Fruit fly (Drosophila melanogaster) whole organism, prepupa: ENCODE data around the gene CG46309.
A peak's percentile ranks its signal among the peaks of the same experiment; 100 is the strongest.

ENCODE experiments used
- Blimp-1 ChIP-seq: fragments of 200-800 bp; sonication (Bioruptor generic); optimal IDR thresholded peaks from 3 replicates; lab custom pipeline; 2017; ENCODE audit warnings: missing biosample characterization, missing genetic modification characterization, mild to moderate bottlenecking, moderate library complexity, missing genetic modification reagents
- CG10631 ChIP-seq: fragments of 200-800 bp; sonication (Bioruptor generic); optimal IDR thresholded peaks from 2 replicates; lab custom pipeline; 2016; ENCODE audit warnings: missing biosample characterization, missing genetic modification characterization
- CG11294 ChIP-seq: fragments of 200-800 bp; sonication (Bioruptor generic); IDR thresholded peaks from 2 replicates; pipeline ENCODE4 v1.3.6; 2022; ENCODE audit warnings: missing biosample characterization, missing genetic modification characterization
- CG11762 ChIP-seq: fragments of 200-800 bp; sonication (Bioruptor generic); optimal IDR thresholded peaks from 3 replicates; lab custom pipeline; 2016; ENCODE audit warnings: missing biosample characterization, missing genetic modification characterization; ENCODE audit not compliant: insufficient read depth
- CG11902 ChIP-seq: fragments of 200-800 bp; sonication (Bioruptor generic); optimal IDR thresholded peaks from 3 replicates; lab custom pipeline; 2016; ENCODE audit warnings: missing biosample characterization, missing genetic modification characterization
- CG15336 ChIP-seq: fragments of 200-800 bp; sonication (Bioruptor generic); IDR thresholded peaks from 2 replicates; pipeline ENCODE4 v1.3.6; 2022; ENCODE audit warnings: missing biosample characterization, missing genetic modification characterization
- CG16779 ChIP-seq: fragments of 200-800 bp; sonication (Bioruptor generic); optimal IDR thresholded peaks from 3 replicates; lab custom pipeline; 2017; ENCODE audit warnings: missing biosample characterization, mild to moderate bottlenecking, missing genetic modification characterization
- CG3032 ChIP-seq: fragments of 200-800 bp; optimal IDR thresholded peaks from 2 replicates; lab custom pipeline; 2019; ENCODE audit warnings: missing biosample characterization, mild to moderate bottlenecking, missing genetic modification characterization, moderate library complexity
- CG31627 ChIP-seq: fragments of 200-800 bp; sonication (Bioruptor generic); optimal IDR thresholded peaks from 3 replicates; lab custom pipeline; 2016; ENCODE audit warnings: missing biosample characterization, missing genetic modification characterization
- CG32006 ChIP-seq: fragments of 200-800 bp; sonication (Bioruptor generic); optimal IDR thresholded peaks from 3 replicates; lab custom pipeline; 2017; ENCODE audit warnings: missing biosample characterization, mild to moderate bottlenecking, missing genetic modification characterization
- CG34406 ChIP-seq: fragments of 200-800 bp; sonication (Bioruptor generic); optimal IDR thresholded peaks from 3 replicates; lab custom pipeline; 2016; ENCODE audit warnings: missing biosample characterization, missing genetic modification characterization
- CG4318 ChIP-seq: fragments of 200-800 bp; sonication (Bioruptor generic); optimal IDR thresholded peaks from 3 replicates; lab custom pipeline; 2017; ENCODE audit warnings: missing biosample characterization, mild to moderate bottlenecking, missing genetic modification characterization
- CG6163 ChIP-seq: fragments of 200-800 bp; sonication (Bioruptor generic); IDR thresholded peaks from 3 replicates; pipeline ENCODE4 v1.3.6; 2022; ENCODE audit warnings: missing biosample characterization, missing genetic modification characterization
- CG6276 ChIP-seq: fragments of 200-800 bp; sonication (Bioruptor generic); optimal IDR thresholded peaks from 2 replicates; lab custom pipeline; 2017; ENCODE audit warnings: missing biosample characterization, mild to moderate bottlenecking, missing genetic modification characterization
- CG6792 ChIP-seq: fragments of 200-800 bp; sonication (Bioruptor generic); optimal IDR thresholded peaks from 3 replicates; lab custom pipeline; 2016; ENCODE audit warnings: missing biosample characterization, missing genetic modification characterization
- CG6854 ChIP-seq: fragments of 200-800 bp; sonication (Bioruptor generic); optimal IDR thresholded peaks from 2 replicates; lab custom pipeline; 2017; ENCODE audit warnings: missing biosample characterization, mild to moderate bottlenecking, missing genetic modification characterization
- CG8632 ChIP-seq: fragments of 200-800 bp; sonication (Bioruptor generic); optimal IDR thresholded peaks from 3 replicates; lab custom pipeline; 2016; ENCODE audit warnings: missing biosample characterization, missing genetic modification characterization
- CG9139 ChIP-seq: fragments of 200-800 bp; sonication (Bioruptor generic); optimal IDR thresholded peaks from 3 replicates; lab custom pipeline; 2017; ENCODE audit warnings: missing biosample characterization, mild to moderate bottlenecking, missing genetic modification characterization
- Eip75B ChIP-seq: fragments of 200-800 bp; sonication (Bioruptor generic); optimal IDR thresholded peaks from 3 replicates; lab custom pipeline; 2016; ENCODE audit warnings: missing biosample characterization, missing genetic modification characterization
- Eip78C ChIP-seq: fragments of 200-800 bp; sonication (Bioruptor generic); peaks from one replicate; lab custom pipeline; 2016; ENCODE audit warnings: missing biosample characterization, missing genetic modification characterization
- Eip93F ChIP-seq: fragments of 200-800 bp; sonication (Bioruptor generic); optimal IDR thresholded peaks from 2 replicates; lab custom pipeline; 2016; ENCODE audit warnings: missing biosample characterization, mild to moderate bottlenecking, missing genetic modification characterization
- Ets21C ChIP-seq: fragments of 200-800 bp; sonication (Bioruptor generic); optimal IDR thresholded peaks from 3 replicates; lab custom pipeline; 2016; ENCODE audit warnings: missing biosample characterization, missing genetic modification characterization
- Ets96B ChIP-seq: fragments of 200-800 bp; optimal IDR thresholded peaks from 2 replicates; lab custom pipeline; 2019; ENCODE audit warnings: missing biosample characterization, mild to moderate bottlenecking, missing genetic modification characterization, moderate library complexity
- Gug ChIP-seq: fragments of 200-800 bp; sonication (Bioruptor generic); IDR thresholded peaks from 2 replicates; pipeline ENCODE4 v1.3.6; 2022; ENCODE audit warnings: missing biosample characterization, missing genetic modification characterization
- Hr38 ChIP-seq: sonication (Bioruptor generic); optimal IDR thresholded peaks from 2 replicates; lab custom pipeline; 2016; ENCODE audit warnings: missing biosample characterization, missing genetic modification characterization
- Hr39 ChIP-seq: fragments of 200-800 bp; sonication (Bioruptor generic); optimal IDR thresholded peaks from 2 replicates; lab custom pipeline; 2016; ENCODE audit warnings: missing biosample characterization, missing genetic modification characterization
- Hr4 ChIP-seq: fragments of 200-800 bp; sonication (Bioruptor generic); optimal IDR thresholded peaks from 3 replicates; lab custom pipeline; 2016; ENCODE audit warnings: missing biosample characterization, missing genetic modification characterization
- Lpt ChIP-seq: fragments of 200-800 bp; sonication (Bioruptor generic); optimal IDR thresholded peaks from 3 replicates; lab custom pipeline; 2016; ENCODE audit warnings: missing biosample characterization, missing genetic modification characterization
- Met ChIP-seq: fragments of 200-800 bp; sonication (Bioruptor generic); optimal IDR thresholded peaks from 3 replicates; lab custom pipeline; 2016; ENCODE audit warnings: missing biosample characterization, missing genetic modification characterization
- OdsH ChIP-seq: fragments of 200-800 bp; sonication (Bioruptor generic); optimal IDR thresholded peaks from 3 replicates; lab custom pipeline; 2016; ENCODE audit warnings: missing biosample characterization, missing genetic modification characterization
- Sox102F ChIP-seq: fragments of 200-800 bp; sonication (Bioruptor generic); optimal IDR thresholded peaks from 2 replicates; lab custom pipeline; 2016; ENCODE audit warnings: missing biosample characterization, mild to moderate bottlenecking, missing genetic modification characterization
- Sox14 ChIP-seq: fragments of 200-800 bp; sonication (Bioruptor generic); optimal IDR thresholded peaks from 3 replicates; lab custom pipeline; 2016; ENCODE audit warnings: missing biosample characterization, missing genetic modification characterization
- Sox15 ChIP-seq: fragments of 200-800 bp; sonication (Bioruptor generic); optimal IDR thresholded peaks from 3 replicates; lab custom pipeline; 2016; ENCODE audit warnings: missing biosample characterization, missing genetic modification characterization
- achi ChIP-seq: fragments of 200-800 bp; sonication (Bioruptor generic); optimal IDR thresholded peaks from 3 replicates; lab custom pipeline; 2016; ENCODE audit warnings: missing biosample characterization, missing genetic modification characterization
- acj6 ChIP-seq: fragments of 200-800 bp; sonication (Bioruptor generic); optimal IDR thresholded peaks from 3 replicates; lab custom pipeline; 2016; ENCODE audit warnings: missing biosample characterization, missing genetic modification characterization
- dac ChIP-seq: fragments of 200-800 bp; sonication (Bioruptor generic); optimal IDR thresholded peaks from 2 replicates; lab custom pipeline; 2017; ENCODE audit warnings: missing biosample characterization, mild to moderate bottlenecking, missing genetic modification characterization
- dsx ChIP-seq: fragments of 200-800 bp; optimal IDR thresholded peaks from 3 replicates; lab custom pipeline; 2019; ENCODE audit warnings: missing biosample characterization, mild to moderate bottlenecking, missing genetic modification characterization, moderate library complexity; ENCODE audit not compliant: poor library complexity, severe bottlenecking
- eg ChIP-seq: fragments of 200-800 bp; sonication (Bioruptor generic); IDR thresholded peaks from 3 replicates; pipeline ENCODE4 v1.3.6; 2022; ENCODE audit warnings: missing biosample characterization, missing genetic modification characterization
- fd59A ChIP-seq: fragments of 200-800 bp; sonication (Bioruptor generic); optimal IDR thresholded peaks from 2 replicates; lab custom pipeline; 2017; ENCODE audit warnings: missing biosample characterization, mild to moderate bottlenecking, missing genetic modification characterization, missing genetic modification reagents
- fkh ChIP-seq: fragments of 200-800 bp; sonication (Bioruptor generic); optimal IDR thresholded peaks from 3 replicates; lab custom pipeline; 2017; ENCODE audit warnings: missing biosample characterization, mild to moderate bottlenecking, missing genetic modification characterization, moderate library complexity
- net ChIP-seq: fragments of 200-800 bp; sonication (Bioruptor generic); optimal IDR thresholded peaks from 3 replicates; lab custom pipeline; 2016; ENCODE audit warnings: missing biosample characterization, missing genetic modification characterization
- salr ChIP-seq, 2 experiments: fragments of 200-800 bp; sonication (Bioruptor generic); optimal IDR thresholded peaks; 3 replicates each; lab custom pipeline; 2016 to 2018; ENCODE audit warnings: missing biosample characterization in 2 of 2, missing genetic modification characterization in 2 of 2, mild to moderate bottlenecking in 1 of 2
- spab ChIP-seq: fragments of 200-800 bp; sonication (Bioruptor generic); optimal IDR thresholded peaks from 2 replicates; lab custom pipeline; 2017; ENCODE audit warnings: missing biosample characterization, mild to moderate bottlenecking, missing genetic modification characterization, missing genetic modification reagents
- ss ChIP-seq, 2 experiments: fragments of 200-800 bp; sonication (Bioruptor generic); optimal IDR thresholded peaks; 2 replicates in 1 of 2; 3 replicates in 1 of 2; lab custom pipeline; 2017 to 2018; ENCODE audit warnings: mild to moderate bottlenecking in 2 of 2, missing biosample characterization in 2 of 2, missing genetic modification characterization in 2 of 2, moderate library complexity in 1 of 2
- svp ChIP-seq: fragments of 200-800 bp; sonication (Bioruptor generic); peaks from one replicate; lab custom pipeline; 2016; ENCODE audit warnings: missing biosample characterization, missing genetic modification characterization
- vri ChIP-seq: fragments of 200-800 bp; sonication (Bioruptor generic); optimal IDR thresholded peaks from 3 replicates; lab custom pipeline; 2016; ENCODE audit warnings: missing biosample characterization, mild to moderate bottlenecking, missing genetic modification characterization

CG46309 gene

DNA sequence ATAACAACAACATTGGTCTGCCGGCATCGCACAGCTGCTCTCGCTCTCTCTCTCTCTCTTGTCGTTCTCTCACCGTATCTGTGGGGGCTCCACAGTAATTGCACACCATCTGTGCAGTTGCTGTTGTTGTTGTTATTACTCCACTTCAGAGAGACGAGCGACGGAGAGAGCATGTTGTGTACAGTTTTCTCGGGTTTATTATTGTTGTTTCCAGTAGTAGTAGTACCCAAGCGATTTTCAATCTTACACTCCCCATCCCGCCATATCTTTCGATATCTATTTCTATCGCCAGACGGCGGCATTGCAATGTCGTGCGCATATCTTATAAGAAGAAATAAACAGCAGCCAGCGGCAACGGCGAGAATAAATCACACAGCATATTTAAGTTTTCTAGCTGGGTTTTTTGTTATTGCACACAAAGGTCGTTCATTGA lies 16.5 kb upstream of the CG46309 start:
- TF ChIP-seq Sox15 (GFP tag; lab: Kevin White, UChicago) (no peak), Eip78C (no peak), CG6163 (GFP tag; lab: Robert Waterston, UW) (no peak), Lpt (GFP tag; lab: Kevin White, UChicago) (peak; percentile 42), CG34406 (GFP tag; lab: Kevin White, UChicago) (no peak), acj6 (no peak), fkh (no peak), Met (GFP tag; lab: Kevin White, UChicago) (no peak), spab (no peak), CG10631 (GFP tag; lab: Kevin White, UChicago) (no peak), eg (GFP tag; lab: Robert Waterston, UW) (no peak), Hr39 (no peak), vri (peak; percentile 54), Hr38 (GFP tag; lab: Kevin White, UChicago) (no peak), dsx (GFP tag; lab: Kevin White, UChicago) (peak; percentile 56), CG3032 (no peak), CG6792 (GFP tag; lab: Kevin White, UChicago) (no peak), CG6854 (GFP tag; lab: Kevin White, UChicago) (peak; percentile 58), Sox14 (GFP tag; lab: Kevin White, UChicago) (no peak), CG31627 (GFP tag; lab: Kevin White, UChicago) (no peak), CG15336 (no peak), Hr4 (GFP tag; lab: Kevin White, UChicago) (no peak), net (GFP tag; lab: Kevin White, UChicago) (peak; percentile 40), CG6276 (GFP tag; lab: Kevin White, UChicago) (peak; percentile 32), CG16779 (tag; lab: Kevin White, UChicago) (no peak), CG4318 (no peak), svp (GFP tag; lab: Kevin White, UChicago) (no peak), Sox102F (GFP tag; lab: Kevin White, UChicago) (no peak), CG11762 (GFP tag; lab: Kevin White, UChicago) (no peak)
- TF ChIP-seq, all 60 proteins: peak for 6

DNA sequence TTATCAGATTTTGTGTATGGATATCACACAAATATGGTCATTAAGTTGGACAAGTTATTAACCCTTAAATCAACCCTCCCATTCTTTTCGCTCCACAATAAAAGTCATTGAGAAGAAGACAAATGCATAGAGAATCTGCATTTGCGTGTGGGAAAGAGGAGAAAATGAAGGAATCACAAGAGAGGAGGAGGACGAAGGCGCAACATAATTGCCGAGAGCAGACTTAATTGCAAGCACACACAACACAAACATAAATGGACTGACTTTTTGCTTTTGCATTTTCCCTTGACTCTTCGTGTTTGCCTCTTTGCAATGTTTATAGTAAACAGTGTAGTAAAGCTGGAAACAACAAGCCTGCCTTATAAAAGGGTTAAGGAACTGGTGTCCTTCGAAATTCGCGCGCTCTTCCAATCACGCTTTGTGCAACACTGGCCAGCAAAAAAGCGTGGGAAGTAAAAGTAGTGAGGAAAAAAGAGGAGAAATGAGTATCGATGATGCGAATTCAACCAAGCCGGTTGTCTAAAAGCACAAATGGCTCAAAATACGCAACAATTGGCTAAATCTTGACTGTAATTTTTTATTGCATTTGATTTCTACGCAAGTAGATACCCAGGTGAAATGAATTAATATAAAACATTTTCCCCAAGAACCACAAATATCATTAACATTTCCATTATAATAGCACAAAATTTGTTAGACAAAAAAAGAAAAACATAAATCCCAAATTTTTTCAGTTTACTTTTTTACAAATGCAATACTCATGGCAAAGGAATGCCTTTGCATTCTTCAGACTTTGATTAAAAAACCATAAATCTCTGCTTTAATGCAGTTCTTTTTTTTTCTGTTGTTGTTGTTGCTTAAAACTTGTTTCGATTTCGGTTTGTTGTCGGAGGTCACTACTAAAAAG lies 15.8 kb upstream of the CG46309 start:
- TF ChIP-seq Ets96B (tag; lab: Kevin White, UChicago) (peak; percentile 33), Blimp-1 (no peak), fd59A (GFP tag; lab: Kevin White, UChicago) (peak; percentile 42), CG6163 (GFP tag; lab: Robert Waterston, UW) (no peak), eg (GFP tag; lab: Robert Waterston, UW) (no peak), Gug (GFP tag; lab: Robert Waterston, UW) (no peak), CG34406 (GFP tag; lab: Kevin White, UChicago) (no peak), dsx (GFP tag; lab: Kevin White, UChicago) (peak; percentile 98), Eip75B (GFP tag; lab: Kevin White, UChicago) (peak; percentile 54), CG31627 (GFP tag; lab: Kevin White, UChicago) (no peak), Sox15 (GFP tag; lab: Kevin White, UChicago) (no peak), acj6 (peak; percentile 18), CG11902 (no peak), ss (GFP tag; optimal IDR thresholded peaks at IDR 0.05; lab: Kevin White, UChicago) (peak; percentile 28 to 77), Ets21C (no peak), CG11294 (GFP tag; lab: Robert Waterston, UW) (no peak), CG11762 (GFP tag; lab: Kevin White, UChicago) (peak; percentile 22), fkh (no peak), CG15336 (no peak), CG4318 (no peak), CG9139 (no peak), CG8632 (GFP tag; lab: Kevin White, UChicago) (no peak), Eip93F (GFP tag; lab: Kevin White, UChicago) (no peak), svp (GFP tag; lab: Kevin White, UChicago) (no peak), spab (peak; percentile 17), CG32006 (GFP tag; lab: Kevin White, UChicago) (no peak), Sox14 (GFP tag; lab: Kevin White, UChicago) (peak; percentile 0), achi (GFP tag; lab: Kevin White, UChicago) (peak; percentile 31), CG6792 (GFP tag; lab: Kevin White, UChicago) (peak; percentile 13), dac (no peak), Sox102F (GFP tag; lab: Kevin White, UChicago) (no peak), OdsH (GFP tag; lab: Kevin White, UChicago) (peak; percentile 44), salr (GFP tag; optimal IDR thresholded peaks at IDR 0.05; lab: Kevin White, UChicago) (no peak)
